Worm (Caenorhabditis elegans) whole organism, young adult: ENCODE results near the gene C49C3.21.

Experiments used
- B0019.2 ChIP-seq: fragments of 200-800 bp; sonication (Bioruptor generic); conservative IDR thresholded peaks from 2 replicates; pipeline ENCODE4 v1.3.6; 2022; ENCODE audit warnings: missing genetic modification reagents, missing genetic modification characterization, missing compliant biosample characterization
- B0261.1 ChIP-seq: sonication (generic microtip); optimal IDR thresholded peaks from 2 replicates; lab custom pipeline; 2016; ENCODE audit warnings: mild to moderate bottlenecking, missing genetic modification characterization, moderate library complexity, missing compliant biosample characterization
- C06A6.2 ChIP-seq: fragments of 200-800 bp; sonication (Bioruptor generic); conservative IDR thresholded peaks from 2 replicates; pipeline ENCODE4 v1.3.6; 2022; ENCODE audit warnings: missing genetic modification characterization, missing compliant biosample characterization
- C17E4.6 ChIP-seq: fragments of 200-800 bp; sonication (Bioruptor generic); IDR thresholded peaks from 2 replicates; pipeline ENCODE4 v1.3.6; 2022; ENCODE audit warnings: missing genetic modification reagents, missing genetic modification characterization, missing compliant biosample characterization
- D2030.7 ChIP-seq: fragments of 200-800 bp; sonication (Bioruptor generic); IDR thresholded peaks from 2 replicates; pipeline ENCODE4 v1.3.6; 2022; ENCODE audit warnings: missing genetic modification reagents, missing genetic modification characterization, missing compliant biosample characterization
- F22D6.2 ChIP-seq: sonication (generic microtip); optimal IDR thresholded peaks from 2 replicates; lab custom pipeline; 2016; ENCODE audit warnings: mild to moderate bottlenecking, missing genetic modification characterization, missing compliant biosample characterization
- F33H1.4 ChIP-seq: fragments of 200-800 bp; sonication (Bioruptor generic); IDR thresholded peaks from 2 replicates; pipeline ENCODE4 v1.3.6; 2022; ENCODE audit warnings: missing genetic modification reagents, missing genetic modification characterization, missing compliant biosample characterization
- F37B4.10 ChIP-seq: fragments of 200-800 bp; sonication (Bioruptor generic); IDR thresholded peaks from 2 replicates; pipeline ENCODE4 v1.3.6; 2022; ENCODE audit warnings: missing genetic modification characterization, missing compliant biosample characterization
- F39B2.1 ChIP-seq: fragments of 200-800 bp; sonication (Bioruptor generic); IDR thresholded peaks from 2 replicates; pipeline ENCODE4 v1.3.6; 2022; ENCODE audit warnings: missing genetic modification reagents, missing genetic modification characterization, missing compliant biosample characterization
- F57A8.1 ChIP-seq: fragments of 200-800 bp; sonication (Bioruptor generic); optimal IDR thresholded peaks from 2 replicates; lab custom pipeline; 2018; ENCODE audit warnings: mild to moderate bottlenecking, missing genetic modification characterization, moderate library complexity, missing compliant biosample characterization
- K11D2.4 ChIP-seq: fragments of 200-800 bp; sonication (Bioruptor generic); IDR thresholded peaks from 2 replicates; pipeline ENCODE4 v1.3.6; 2022; ENCODE audit warnings: missing genetic modification reagents, missing genetic modification characterization, missing compliant biosample characterization
- Y79H2A.3 ChIP-seq: fragments of 200-800 bp; sonication (Bioruptor generic); conservative IDR thresholded peaks from 2 replicates; pipeline ENCODE4 v1.3.6; 2022; ENCODE audit warnings: missing genetic modification reagents, missing genetic modification characterization, missing compliant biosample characterization
- aptf-3 ChIP-seq: fragments of 200-800 bp; sonication (Bioruptor generic); IDR thresholded peaks from 2 replicates; pipeline ENCODE4 v1.3.6; 2022; ENCODE audit warnings: missing genetic modification characterization, missing compliant biosample characterization
- attf-3 ChIP-seq: fragments of 200-800 bp; sonication (Bioruptor generic); conservative IDR thresholded peaks from 2 replicates; pipeline ENCODE4 v1.3.6; 2022; ENCODE audit warnings: missing genetic modification reagents, missing genetic modification characterization, missing compliant biosample characterization
- bed-2 ChIP-seq: fragments of 200-800 bp; sonication (Bioruptor generic); IDR thresholded peaks from 2 replicates; pipeline ENCODE4 v1.3.6; 2022; ENCODE audit warnings: missing genetic modification reagents, missing genetic modification characterization, missing compliant biosample characterization
- ceh-27 ChIP-seq: fragments of 200-800 bp; sonication (Bioruptor generic); optimal IDR thresholded peaks from 2 replicates; lab custom pipeline; 2018; ENCODE audit warnings: mild to moderate bottlenecking, missing genetic modification characterization, moderate library complexity, missing compliant biosample characterization
- ets-4 ChIP-seq: fragments of 200-800 bp; sonication (Bioruptor generic); optimal IDR thresholded peaks from 2 replicates; lab custom pipeline; 2018; ENCODE audit warnings: mild to moderate bottlenecking, missing genetic modification characterization, missing compliant biosample characterization
- fkh-3 ChIP-seq: sonication (generic microtip); optimal IDR thresholded peaks from 2 replicates; lab custom pipeline; 2016; ENCODE audit warnings: mild to moderate bottlenecking, missing genetic modification characterization, missing compliant biosample characterization
- hmg-1.2 ChIP-seq: fragments of 200-800 bp; sonication (Bioruptor generic); IDR thresholded peaks from 2 replicates; pipeline ENCODE4 v1.3.6; 2022; ENCODE audit warnings: missing genetic modification reagents, missing genetic modification characterization, missing compliant biosample characterization
- let-526 ChIP-seq: fragments of 200-800 bp; sonication (Bioruptor generic); IDR thresholded peaks from 2 replicates; pipeline ENCODE4 v1.3.6; 2022; ENCODE audit warnings: missing genetic modification reagents, missing genetic modification characterization, missing compliant biosample characterization
- let-607 ChIP-seq, 2 experiments: fragments of 200-800 bp in 1 of 2; sonication (Bioruptor generic) in 1 of 2; sonication (generic microtip) in 1 of 2; optimal IDR thresholded peaks; 2 replicates each; lab custom pipeline; 2016 to 2018; ENCODE audit warnings: mild to moderate bottlenecking in 2 of 2, missing compliant biosample characterization in 2 of 2, missing genetic modification characterization in 2 of 2, moderate library complexity in 2 of 2, missing genotype in 1 of 2
- lin-35 ChIP-seq, 3 experiments: fragments of 150-350 bp in 2 of 3; sonication (generic microtip) in 1 of 3; optimal IDR thresholded peaks; 2 replicates each; lab custom pipeline; 2014 to 2018; ENCODE audit warnings: missing biosample characterization in 3 of 3, missing genetic modification characterization in 3 of 3, missing genetic modification reagents in 3 of 3
- lin-54 ChIP-seq: fragments of 200-800 bp; sonication (Bioruptor generic); optimal IDR thresholded peaks from 2 replicates; lab custom pipeline; 2018; ENCODE audit warnings: mild to moderate bottlenecking, missing genetic modification characterization, missing compliant biosample characterization
- lsl-1 ChIP-seq: fragments of 200-800 bp; sonication (Bioruptor generic); optimal IDR thresholded peaks from 2 replicates; lab custom pipeline; 2018; ENCODE audit warnings: mild to moderate bottlenecking, missing genetic modification characterization, moderate library complexity, missing compliant biosample characterization
- lsy-27 ChIP-seq: sonication (generic microtip); optimal IDR thresholded peaks from 2 replicates; lab custom pipeline; 2017; ENCODE audit warnings: missing genetic modification characterization, mild to moderate bottlenecking, missing compliant biosample characterization, antibody characterized with exemption, missing genotype, borderline replicate concordance; ENCODE audit not compliant: insufficient read depth
- madf-6 ChIP-seq: fragments of 200-800 bp; sonication (Bioruptor generic); IDR thresholded peaks from 2 replicates; pipeline ENCODE4 v1.3.6; 2022; ENCODE audit warnings: missing genetic modification reagents, missing genetic modification characterization, missing compliant biosample characterization
- madf-8 ChIP-seq: fragments of 200-800 bp; sonication (Bioruptor generic); conservative IDR thresholded peaks from 2 replicates; pipeline ENCODE4 v1.3.6; 2022; ENCODE audit warnings: missing genetic modification reagents, missing genetic modification characterization, missing compliant biosample characterization
- mcd-1 ChIP-seq: fragments of 200-800 bp; sonication (Bioruptor generic); IDR thresholded peaks from 2 replicates; pipeline ENCODE4 v1.3.6; 2022; ENCODE audit warnings: missing genetic modification reagents, missing genetic modification characterization, missing compliant biosample characterization
- mes-4 ChIP-seq: sonication (generic microtip); optimal IDR thresholded peaks from 2 replicates; lab custom pipeline; 2016; ENCODE audit warnings: missing genotype, missing genetic modification characterization, missing compliant biosample characterization
- mxl-1 ChIP-seq: sonication (generic microtip); optimal IDR thresholded peaks from 2 replicates; lab custom pipeline; 2016; ENCODE audit warnings: missing genetic modification characterization, missing compliant biosample characterization
- nhr-120 ChIP-seq: fragments of 200-800 bp; sonication (Bioruptor generic); IDR thresholded peaks from 2 replicates; pipeline ENCODE4 v1.3.6; 2022; ENCODE audit warnings: missing genetic modification characterization, missing compliant biosample characterization
- nhr-27 ChIP-seq: fragments of 200-800 bp; sonication (Bioruptor generic); optimal IDR thresholded peaks from 2 replicates; lab custom pipeline; 2018; ENCODE audit warnings: mild to moderate bottlenecking, missing genetic modification characterization, moderate library complexity, missing compliant biosample characterization
- pbrm-1 ChIP-seq: fragments of 200-800 bp; sonication (Bioruptor generic); IDR thresholded peaks from 2 replicates; pipeline ENCODE4 v1.3.6; 2022; ENCODE audit warnings: missing genetic modification reagents, missing genetic modification characterization, missing compliant biosample characterization
- pha-4 ChIP-seq: fragments of 150-350 bp; sonication (generic microtip); optimal IDR thresholded peaks from 2 replicates; lab custom pipeline; 2014; ENCODE audit warnings: missing biosample characterization, missing genetic modification reagents, missing genetic modification characterization
- repo-1 ChIP-seq: sonication (generic microtip); optimal IDR thresholded peaks from 2 replicates; lab custom pipeline; 2017; ENCODE audit warnings: mild to moderate bottlenecking, missing genetic modification characterization, missing compliant biosample characterization
- rpc-1 ChIP-seq, 2 experiments: fragments of 150-350 bp in 1 of 2; sonication (generic microtip) in 1 of 2; optimal IDR thresholded peaks; 2 replicates each; lab custom pipeline; 2014 to 2018; ENCODE audit warnings: missing biosample characterization in 1 of 2, missing genetic modification characterization in 1 of 2, missing genetic modification reagents in 1 of 2, missing genotype in 1 of 2
- sdz-38 ChIP-seq: sonication (generic microtip); optimal IDR thresholded peaks from 2 replicates; lab custom pipeline; 2016; ENCODE audit warnings: missing genotype, missing genetic modification characterization, missing compliant biosample characterization
- snpc-1.1 ChIP-seq: sonication (generic microtip); optimal IDR thresholded peaks from 2 replicates; lab custom pipeline; 2017; ENCODE audit warnings: missing genetic modification characterization, mild to moderate bottlenecking, missing compliant biosample characterization, antibody characterized with exemption, moderate library complexity, missing genotype, missing genetic modification reagents; ENCODE audit not compliant: insufficient read depth
- tbx-9 ChIP-seq: sonication (generic microtip); optimal IDR thresholded peaks from 2 replicates; lab custom pipeline; 2016; ENCODE audit warnings: borderline replicate concordance, missing genetic modification characterization, inconsistent platforms, missing compliant biosample characterization
- tlf-1 ChIP-seq: fragments of 200-800 bp; sonication (Bioruptor generic); optimal IDR thresholded peaks from 2 replicates; lab custom pipeline; 2018; ENCODE audit warnings: mild to moderate bottlenecking, missing genetic modification characterization, missing compliant biosample characterization
- xnd-1 ChIP-seq: sonication (generic microtip); optimal IDR thresholded peaks from 2 replicates; lab custom pipeline; 2016; ENCODE audit warnings: missing genotype, missing genetic modification reagents, missing genetic modification characterization, missing compliant biosample characterization
- ztf-18 ChIP-seq: sonication (generic microtip); optimal IDR thresholded peaks from 2 replicates; lab custom pipeline; 2016; ENCODE audit warnings: missing genotype, mild to moderate bottlenecking, missing genetic modification characterization, missing compliant biosample characterization

Gene C49C3.21

ce11 chrIV:17351586-17351985 lies 8.8 kb downstream of the C49C3.21 start, which contains the start of gene clec-199 (continued):
- no peak for TF ChIP-seq tbx-9 (tag; lab: Kevin White, UChicago)
- no peak for TF ChIP-seq lin-54 (GFP tag; lab: Kevin White, UChicago)
- no peak for TF ChIP-seq F22D6.2

DNA sequence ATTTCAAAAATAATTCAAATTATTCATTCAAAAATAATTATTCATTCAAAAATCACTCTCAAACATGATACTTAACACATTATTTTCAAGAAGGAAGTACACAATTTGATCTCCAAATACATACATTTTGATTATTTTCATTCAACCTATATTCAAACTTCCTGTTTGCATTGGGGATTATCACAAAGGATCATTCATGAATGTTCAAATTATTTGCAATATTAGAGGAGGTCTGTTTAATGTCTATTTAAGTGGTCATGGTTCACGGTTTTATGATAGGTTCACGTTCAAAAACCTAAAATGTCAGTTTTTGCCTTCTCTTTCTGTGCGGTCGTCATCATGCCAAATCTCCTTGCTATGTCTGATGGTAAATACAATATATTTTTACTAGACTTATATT lies 18.4 kb downstream of the C49C3.21 start, which contains the start of gene clec-202:
Gene clec-202, plus strand, starts transcription at position 301 of the 400 bp plus-strand sequence.
- no peak for TF ChIP-seq xnd-1
- TF ChIP-seq ceh-27 (GFP tag; lab: Kevin White, UChicago) = no peak
- TF ChIP-seq let-607 (tag; optimal IDR thresholded peaks at IDR 0.05; lab: Kevin White, UChicago) = no peak
- TF ChIP-seq pha-4 = no peak

- TF ChIP-seq K11D2.4 (no peak), madf-6 (no peak), attf-3 (no peak), Y79H2A.3 (no peak), rpc-1 (optimal IDR thresholded peaks at IDR 0.05; lab: Kevin White, UChicago) (no peak), rpc-1 (tag; optimal IDR thresholded peaks at IDR 0.05; lab: Kevin White, UChicago) (no peak), fkh-3 (tag; lab: Kevin White, UChicago) (no peak), D2030.7 (GFP tag; lab: Robert Waterston, UW) (no peak), bed-2 (GFP tag; lab: Robert Waterston, UW) (no peak)
Measured at ce11 chrIV:17367294-17367693, 24.5 kb downstream of the C49C3.21 start, which contains the start of gene zipt-17. Gene zipt-17 (minus strand): TSS chrIV:17367394.

ce11 chrIV:17368292-17368691 lies 25.5 kb downstream of the C49C3.21 start, which contains the start of gene trh-1:
Gene trh-1 (plus strand): TSS chrIV:17368592.
- TF ChIP-seq lsl-1 = no peak
- TF ChIP-seq tlf-1 (GFP tag; lab: Kevin White, UChicago) = no peak
- no peak for TF ChIP-seq F33H1.4 (GFP tag; lab: Robert Waterston, UW)
- TF ChIP-seq sdz-38 (tag; lab: Kevin White, UChicago) = no peak
- no peak for TF ChIP-seq mxl-1 (tag; lab: Kevin White, UChicago)
- TF ChIP-seq mcd-1 (GFP tag; lab: Robert Waterston, UW) = no peak
- no peak for TF ChIP-seq madf-6
- TF ChIP-seq madf-8 = no peak
- no peak for TF ChIP-seq B0261.1 (tag; lab: Kevin White, UChicago)
- TF ChIP-seq ets-4 (GFP tag; lab: Kevin White, UChicago) = no peak
- no peak for TF ChIP-seq F37B4.10 (GFP tag; lab: Robert Waterston, UW)
- no peak for TF ChIP-seq C17E4.6
- no peak for TF ChIP-seq lin-35 (GFP tag; optimal IDR thresholded peaks at IDR 0.05; lab: Kevin White, UChicago)
- TF ChIP-seq B0019.2 = no peak
- no peak for TF ChIP-seq ztf-18 (tag; lab: Kevin White, UChicago)
- no peak for TF ChIP-seq C06A6.2 (GFP tag; lab: Robert Waterston, UW)
- no peak for TF ChIP-seq hmg-1.2 (GFP tag; lab: Robert Waterston, UW)
- no peak for TF ChIP-seq tbx-9 (tag; lab: Kevin White, UChicago)
- no peak for TF ChIP-seq mes-4 (tag; lab: Kevin White, UChicago)

- TF ChIP-seq pbrm-1 (GFP tag; lab: Robert Waterston, UW) = no peak
- TF ChIP-seq Y79H2A.3 = no peak
- no peak for TF ChIP-seq repo-1 (tag; lab: Kevin White, UChicago)
- TF ChIP-seq F39B2.1 (GFP tag; lab: Robert Waterston, UW) = no peak
- no peak for TF ChIP-seq lsy-27
- no peak for TF ChIP-seq F57A8.1
- TF ChIP-seq nhr-27 (tag; lab: Kevin White, UChicago) = no peak
- no peak for TF ChIP-seq snpc-1.1
- no peak for TF ChIP-seq aptf-3 (GFP tag; lab: Robert Waterston, UW)
- TF ChIP-seq lin-54 (GFP tag; lab: Kevin White, UChicago) = no peak
- no peak for TF ChIP-seq nhr-120 (GFP tag; lab: Robert Waterston, UW)
- no peak for TF ChIP-seq fkh-3 (tag; lab: Kevin White, UChicago)
- TF ChIP-seq let-526 (GFP tag; lab: Robert Waterston, UW) = no peak
Measured at ce11 chrIV:17371469-17371868, 28.7 kb downstream of the C49C3.21 start, which contains the start of gene C30H6.5. Gene C30H6.5 (plus strand): TSS chrIV:17371769.
